Fruit fly (Drosophila melanogaster) whole organism, embryonic: ENCODE results near the gene CG32813.

Experiments
- Abd-B ChIP-seq: fragments of 200-800 bp; sonication (Bioruptor generic); optimal IDR thresholded peaks from 2 replicates; lab custom pipeline; 2018; ENCODE audit warnings: missing biosample characterization, mild to moderate bottlenecking, missing genetic modification characterization, moderate library complexity
- ash1 ChIP-seq: fragments of 200-800 bp; sonication (Bioruptor generic); optimal IDR thresholded peaks from 2 replicates; lab custom pipeline; 2018; ENCODE audit warnings: missing biosample characterization, mild to moderate bottlenecking, missing genetic modification characterization
- wor ChIP-seq: fragments of 200-800 bp; sonication (Bioruptor generic); IDR thresholded peaks from 2 replicates; pipeline ENCODE4 v1.3.6; 2022; ENCODE audit warnings: missing biosample characterization, missing genetic modification characterization

- TF ChIP-seq ash1: no peak
- TF ChIP-seq Abd-B (GFP tag; lab: Kevin White, UChicago): no peak
- no peak for TF ChIP-seq wor
These were observed 30.7 kb downstream of the CG32813 start for dm6 chrX:1411225-1411932.
